Worm (Caenorhabditis elegans) whole organism, L1 larva: ENCODE data around the gene nhr-45.

Experiments used
- blmp-1 ChIP-seq: fragments of 150-350 bp; optimal IDR thresholded peaks from 2 replicates; lab custom pipeline; 2014; ENCODE audit warnings: missing biosample characterization, missing genetic modification characterization
- ceh-63 ChIP-seq: fragments of 200-800 bp; sonication (Bioruptor generic); optimal IDR thresholded peaks from 2 replicates; lab custom pipeline; 2018; ENCODE audit warnings: mild to moderate bottlenecking, missing genetic modification characterization, missing compliant biosample characterization
- ceh-82 ChIP-seq, 3 experiments: fragments of 150-350 bp in 1 of 3; sonication (generic microtip) in 2 of 3; optimal IDR thresholded peaks; 2 replicates each; lab custom pipeline; 2014 to 2017; ENCODE audit warnings: missing biosample characterization in 3 of 3, missing genetic modification characterization in 3 of 3
- elt-2 ChIP-seq: sonication (generic microtip); optimal IDR thresholded peaks from 2 replicates; lab custom pipeline; 2016; ENCODE audit warnings: missing genetic modification characterization, mild to moderate bottlenecking, inconsistent platforms, missing compliant biosample characterization, missing genetic modification reagents
- lin-14 ChIP-seq: fragments of 200-800 bp; sonication (Bioruptor generic); optimal IDR thresholded peaks from 2 replicates; lab custom pipeline; 2018; ENCODE audit warnings: mild to moderate bottlenecking, missing genetic modification characterization, moderate library complexity, missing compliant biosample characterization
- lir-3 ChIP-seq: sonication (generic microtip); optimal IDR thresholded peaks from 2 replicates; lab custom pipeline; 2016; ENCODE audit warnings: mild to moderate bottlenecking, missing genetic modification characterization, moderate library complexity, missing compliant biosample characterization; ENCODE audit not compliant: poor library complexity
- nhr-12 ChIP-seq: sonication (generic microtip); optimal IDR thresholded peaks from 2 replicates; lab custom pipeline; 2017; ENCODE audit warnings: missing biosample characterization, missing genetic modification characterization
- nhr-20 ChIP-seq: sonication (generic microtip); optimal IDR thresholded peaks from 2 replicates; lab custom pipeline; 2016; ENCODE audit warnings: mild to moderate bottlenecking, missing genetic modification characterization, missing compliant biosample characterization
- nhr-76 ChIP-seq: sonication (generic microtip); optimal IDR thresholded peaks from 2 replicates; lab custom pipeline; 2017; ENCODE audit warnings: missing biosample characterization, missing genetic modification characterization
- skn-1 ChIP-seq: fragments of 150-350 bp; optimal IDR thresholded peaks from 2 replicates; lab custom pipeline; 2014; ENCODE audit warnings: missing biosample characterization, missing genetic modification characterization
- swsn-7 ChIP-seq: sonication (generic microtip); optimal IDR thresholded peaks from 2 replicates; lab custom pipeline; 2016; ENCODE audit warnings: missing genetic modification characterization, missing compliant biosample characterization
- ztf-11 ChIP-seq, 2 experiments: sonication (generic microtip); optimal IDR thresholded peaks; 2 replicates each; lab custom pipeline; 2016 to 2017; ENCODE audit warnings: missing genetic modification characterization in 2 of 2, missing biosample characterization in 1 of 2, missing compliant biosample characterization in 1 of 2

DNA sequence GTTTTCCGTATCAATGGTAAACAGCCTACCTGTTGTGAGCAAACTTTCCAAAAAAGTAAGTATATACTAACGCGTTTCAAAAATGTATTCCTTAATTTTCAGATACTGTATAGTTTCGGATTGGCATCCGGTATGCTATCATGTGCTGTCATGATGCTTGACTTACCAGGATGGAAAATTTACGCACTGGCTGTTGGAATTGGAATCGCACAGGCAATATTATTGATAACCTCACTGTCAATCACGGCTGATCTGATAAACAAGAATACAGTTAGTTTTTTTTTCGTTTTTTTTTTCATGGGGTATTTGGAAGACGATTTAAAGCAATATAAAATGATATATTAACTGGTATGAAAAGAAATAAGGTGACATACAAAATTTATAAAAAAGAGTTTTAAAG, 11.7 kb upstream of the nhr-45 start:
- TF ChIP-seq blmp-1 (tag; lab: Kevin White, UChicago) (no peak), ceh-82 (tag; optimal IDR thresholded peaks at IDR 0.05; lab: Kevin White, UChicago) (no peak), nhr-20 (no peak), lin-14 (GFP tag; lab: Kevin White, UChicago) (no peak), nhr-76 (tag; lab: Kevin White, UChicago) (no peak), nhr-12 (tag; lab: Kevin White, UChicago) (no peak), skn-1 (tag; lab: Kevin White, UChicago) (no peak), ztf-11 (tag; optimal IDR thresholded peaks at IDR 0.05; lab: Kevin White, UChicago) (no peak), lir-3 (tag; lab: Kevin White, UChicago) (no peak), ceh-63 (GFP tag; lab: Kevin White, UChicago) (no peak), elt-2 (tag; lab: Kevin White, UChicago) (no peak), swsn-7 (tag; lab: Kevin White, UChicago) (no peak)
